Worm (Caenorhabditis elegans): ENCODE data around the gene hipr-1.

hipr-1 gene

ce11 chrIII:8684421-8684820 lies 35.6 kb upstream of the hipr-1 start, which contains the start of gene anmt-1:
Gene anmt-1 (plus strand): TSS chrIII:8684808.
- TF ChIP-seq pat-9 (tag; optimal IDR thresholded peaks at IDR 0.05) (peak; percentile 17), unc-55 (GFP tag; optimal IDR thresholded peaks at IDR 0.05) (peak; percentile 83), fkh-10 (GFP tag; optimal IDR thresholded peaks at IDR 0.05) (no peak)

ce11 chrIII:8685590-8686240 lies 34.3 kb upstream of the hipr-1 start:
- peak; percentile 10 for TF ChIP-seq ama-1 (optimal IDR thresholded peaks at IDR 0.05)
- no peak for TF ChIP-seq ceh-22 (tag; optimal IDR thresholded peaks at IDR 0.05)

ce11 chrIII:8688438-8688946 lies 31.5 kb upstream of the hipr-1 start, which contains the start of gene hadb-1:
Gene hadb-1 (minus strand): TSS chrIII:8688488.
- no peak for TF ChIP-seq sdc-2 (tag; optimal IDR thresholded peaks at IDR 0.05)
- TF ChIP-seq elt-2 (tag; optimal IDR thresholded peaks at IDR 0.05), result peak; percentile 47
- peak; percentile 22 for TF ChIP-seq unc-55 (GFP tag; optimal IDR thresholded peaks at IDR 0.05)

- TF ChIP-seq ceh-24 (tag; optimal IDR thresholded peaks at IDR 0.05), result no peak
- no peak for TF ChIP-seq ceh-45 (GFP tag; IDR thresholded peaks at IDR 0.05)
- no peak for TF ChIP-seq C38D4.7 (GFP tag; optimal IDR thresholded peaks at IDR 0.05)
- no peak for TF ChIP-seq nhr-232 (tag; optimal IDR thresholded peaks at IDR 0.05)
- no peak for TF ChIP-seq ceh-31 (tag; optimal IDR thresholded peaks at IDR 0.05)
- TF ChIP-seq fkh-6 (tag; optimal IDR thresholded peaks at IDR 0.05), result no peak
- no peak for TF ChIP-seq hlh-6 (tag; optimal IDR thresholded peaks at IDR 0.05)
- no peak for TF ChIP-seq ceh-34 (tag; optimal IDR thresholded peaks at IDR 0.05)
- TF ChIP-seq tbx-2 (tag; optimal IDR thresholded peaks at IDR 0.05), result no peak
- TF ChIP-seq hlh-30 (tag; optimal IDR thresholded peaks at IDR 0.05; ENCODE audit: insufficient read depth), result no peak
- no peak for TF ChIP-seq hlh-13 (GFP tag; optimal IDR thresholded peaks at IDR 0.05)
- TF ChIP-seq hlh-8 (tag; optimal IDR thresholded peaks at IDR 0.05), result no peak
- no peak for TF ChIP-seq ceh-22 (tag; optimal IDR thresholded peaks at IDR 0.05)
These were observed 30.9 kb upstream of the hipr-1 start for ce11 chrIII:8689143-8689542.

- TF ChIP-seq ets-4 (tag; optimal IDR thresholded peaks at IDR 0.05) (no peak), ceh-14 (tag; optimal IDR thresholded peaks at IDR 0.05) (peak; percentile 5), hlh-30 (tag; optimal IDR thresholded peaks at IDR 0.05; ENCODE audit: insufficient read depth) (no peak), ceh-45 (GFP tag; IDR thresholded peaks at IDR 0.05) (no peak), nfya-1 (tag; optimal IDR thresholded peaks at IDR 0.05) (peak; percentile 35), rnt-1 (tag; optimal IDR thresholded peaks at IDR 0.05) (no peak), nhr-11 (tag; optimal IDR thresholded peaks at IDR 0.05) (no peak), unc-42 (tag; optimal IDR thresholded peaks at IDR 0.05) (no peak), ahr-1 (tag; optimal IDR thresholded peaks at IDR 0.05) (no peak), ttx-3 (tag; optimal IDR thresholded peaks at IDR 0.05) (no peak), hlh-13 (GFP tag; optimal IDR thresholded peaks at IDR 0.05) (no peak), C38D4.7 (GFP tag; optimal IDR thresholded peaks at IDR 0.05) (no peak), F13H6.1 (tag; optimal IDR thresholded peaks at IDR 0.05) (no peak), ceh-22 (tag; optimal IDR thresholded peaks at IDR 0.05) (no peak), syd-9 (tag; optimal IDR thresholded peaks at IDR 0.05) (no peak), ztf-16 (tag; optimal IDR thresholded peaks at IDR 0.05) (no peak), ceh-48 (tag; optimal IDR thresholded peaks at IDR 0.05) (peak; percentile 68), nhr-232 (tag; optimal IDR thresholded peaks at IDR 0.05) (no peak), unc-55 (GFP tag; optimal IDR thresholded peaks at IDR 0.05) (no peak), ceh-31 (tag; optimal IDR thresholded peaks at IDR 0.05) (peak; percentile 37), pqm-1 (tag; optimal IDR thresholded peaks at IDR 0.05) (no peak), unc-3 (GFP tag; conservative IDR thresholded peaks at IDR 0.05) (no peak), unc-3 (tag; optimal IDR thresholded peaks at IDR 0.05) (no peak), madf-2 (tag; optimal IDR thresholded peaks at IDR 0.05) (no peak), ceh-19 (GFP tag; optimal IDR thresholded peaks at IDR 0.05) (no peak), ref-2 (tag; optimal IDR thresholded peaks at IDR 0.05) (no peak), elt-4 (tag; optimal IDR thresholded peaks at IDR 0.05) (no peak), K02D7.2 (tag; optimal IDR thresholded peaks at IDR 0.05) (no peak), ceh-24 (tag; optimal IDR thresholded peaks at IDR 0.05) (no peak), K09A11.1 (tag; optimal IDR thresholded peaks at IDR 0.05; ENCODE audit: insufficient read depth) (no peak), tbx-2 (tag; optimal IDR thresholded peaks at IDR 0.05) (no peak)
These were observed 30.3 kb upstream of the hipr-1 start, which contains the start of gene B0303.4 for ce11 chrIII:8689655-8690054. Gene B0303.4 (plus strand): TSS chrIII:8689850.
